Worm (Caenorhabditis elegans): ENCODE data around the gene B0507.5.

- TF ChIP-seq elt-1 (tag; optimal IDR thresholded peaks at IDR 0.05) (no peak), ZK546.5 (tag; optimal IDR thresholded peaks at IDR 0.05) (no peak), zag-1 (tag; optimal IDR thresholded peaks at IDR 0.05) (no peak), tbx-2 (tag; optimal IDR thresholded peaks at IDR 0.05) (no peak), nhr-237 (tag; optimal IDR thresholded peaks at IDR 0.05) (no peak), ceh-82 (tag; optimal IDR thresholded peaks at IDR 0.05) (no peak), unc-62 (GFP tag; optimal IDR thresholded peaks at IDR 0.05) (no peak), pqm-1 (tag; optimal IDR thresholded peaks at IDR 0.05) (peak; percentile 100)
Observed at ce11 chrV:8768481-8768959, 15.0 kb downstream of the B0507.5 start, which contains the start of gene B0507.3.
